Worm (Caenorhabditis elegans): ENCODE data around the gene nta-1.

nta-1 gene

DNA sequence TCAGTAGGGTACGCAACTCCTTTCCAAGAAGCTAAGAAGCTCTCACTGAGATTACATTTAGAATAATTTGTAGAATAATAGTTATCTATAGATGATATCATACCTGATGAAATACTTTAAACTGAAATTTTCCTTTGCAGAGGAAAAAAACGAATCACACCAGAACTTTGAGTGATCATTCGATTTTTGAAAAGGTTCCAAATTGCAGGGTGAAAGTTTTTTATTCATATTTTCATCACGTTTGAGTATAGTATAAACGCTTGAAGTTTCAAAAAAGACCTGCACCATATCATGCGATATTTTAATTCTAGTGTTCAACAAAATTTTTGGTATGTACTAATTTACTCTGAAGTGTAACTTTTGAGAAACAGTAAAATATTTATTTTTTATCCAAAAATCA lies 29.0 kb downstream of the nta-1 start, which contains the start of gene srh-100:
Gene srh-100 (minus strand): TSS at position 101 of the 400 bp plus-strand sequence.
- no peak for TF ChIP-seq unc-62 (GFP tag; optimal IDR thresholded peaks at IDR 0.05)

DNA sequence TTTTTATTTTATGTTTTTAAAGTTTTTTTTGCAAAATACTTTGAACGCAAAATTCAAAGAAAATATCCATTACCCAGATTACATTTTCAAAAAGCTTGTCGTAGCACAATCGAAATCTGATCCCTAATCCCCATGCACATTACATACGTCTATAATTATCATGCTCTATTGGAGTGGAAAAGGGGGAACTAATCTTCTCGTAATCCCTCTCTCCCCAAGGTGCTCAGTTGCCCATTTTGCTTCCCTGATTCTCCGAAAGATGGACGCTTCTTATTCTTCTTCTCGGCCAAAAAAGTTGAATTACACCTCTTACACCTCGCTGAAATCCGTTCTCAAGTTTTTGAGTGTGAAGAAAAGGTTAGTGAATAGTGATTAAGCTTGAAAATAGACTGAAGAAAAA lies 32.6 kb downstream of the nta-1 start, which contains the start of gene fbxc-53:
Gene fbxc-53 (plus strand): TSS at position 245 of the 400 bp plus-strand sequence.
- no peak for TF ChIP-seq unc-62 (GFP tag; optimal IDR thresholded peaks at IDR 0.05)

DNA sequence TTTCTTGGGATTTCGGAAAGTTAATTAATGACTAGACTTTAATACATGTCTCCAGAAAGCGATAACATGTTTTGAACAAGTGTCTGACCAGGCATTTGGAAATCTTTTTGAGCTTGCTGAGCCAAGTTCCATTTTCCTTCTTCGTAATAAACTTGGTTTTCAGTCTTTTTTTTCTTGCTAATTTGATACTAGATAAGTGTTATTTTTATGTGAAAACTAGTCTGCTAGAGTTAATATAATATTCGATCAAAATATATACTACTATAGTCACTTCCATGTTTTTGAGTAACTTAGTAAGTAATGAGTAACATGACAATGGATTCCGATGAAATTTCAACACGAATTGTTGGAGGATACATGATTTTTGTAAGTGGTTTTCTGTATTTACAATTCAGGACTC lies 34.4 kb downstream of the nta-1 start, which contains the start of gene srx-110:
Gene srx-110 (plus strand): TSS at position 301 of the 400 bp plus-strand sequence.
- no peak for TF ChIP-seq unc-62 (GFP tag; optimal IDR thresholded peaks at IDR 0.05)

DNA sequence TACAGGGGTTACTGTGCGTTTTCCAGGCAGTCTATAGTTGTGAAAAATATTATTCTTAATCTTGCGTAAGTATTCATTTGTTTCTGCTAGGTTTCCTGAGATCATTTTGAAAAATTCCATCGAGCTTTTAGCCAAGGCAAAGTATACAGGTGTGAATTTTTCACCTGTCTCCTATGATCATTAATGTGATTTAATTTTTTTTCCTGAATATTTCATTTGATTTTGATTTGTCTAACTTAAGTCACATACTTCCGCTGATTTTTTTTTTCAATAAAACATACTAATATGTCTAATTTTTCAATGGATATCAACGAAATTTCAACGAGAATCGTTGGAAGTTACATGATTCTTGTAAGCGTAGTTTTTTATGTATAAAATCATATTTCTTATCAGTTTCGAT lies 38.3 kb downstream of the nta-1 start, which contains the start of gene srx-108:
Gene srx-108 (plus strand): TSS at position 301 of the 400 bp plus-strand sequence.
- no peak for TF ChIP-seq unc-62 (GFP tag; optimal IDR thresholded peaks at IDR 0.05)

DNA sequence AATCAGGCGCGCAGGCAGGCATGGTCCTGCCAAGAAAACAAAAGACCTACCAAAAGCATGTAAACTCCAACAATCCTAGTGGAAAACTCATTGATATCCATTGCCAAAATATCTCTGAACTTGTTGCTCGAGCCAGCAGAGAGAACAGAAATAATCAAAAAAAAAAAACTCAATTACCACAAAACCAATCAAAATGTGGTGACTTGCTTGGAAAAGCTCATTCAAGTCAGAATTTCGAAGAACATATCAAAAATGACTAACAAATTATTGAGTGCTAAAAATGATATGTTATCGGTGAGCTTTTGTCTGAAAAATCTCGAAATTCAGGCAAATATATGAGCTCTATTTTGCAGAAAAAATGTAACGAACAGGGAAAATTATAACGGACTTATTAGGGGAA lies 42.3 kb downstream of the nta-1 start, which contains the start of gene srx-105:
Gene srx-105 (minus strand): TSS at position 101 of the 400 bp plus-strand sequence.
- no peak for TF ChIP-seq unc-62 (GFP tag; optimal IDR thresholded peaks at IDR 0.05)

DNA sequence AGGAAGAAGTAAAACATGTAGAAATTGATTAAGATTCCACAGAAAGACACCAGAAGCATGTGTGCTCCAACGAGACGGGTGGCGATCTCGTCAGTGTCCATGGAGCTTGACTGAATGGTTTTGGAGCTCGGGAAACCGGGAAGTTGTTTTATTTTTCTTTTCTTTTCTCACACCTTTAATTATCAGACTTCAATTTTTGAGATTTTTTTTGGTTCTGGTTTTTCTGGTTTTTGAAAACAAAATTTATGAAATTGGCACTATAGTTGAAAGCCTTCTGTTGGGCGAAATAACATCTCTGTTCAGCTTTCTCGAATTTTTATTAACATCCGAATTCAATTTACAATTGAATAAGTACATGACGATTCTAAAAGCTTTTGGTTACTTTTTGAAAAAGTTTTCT lies 44.0 kb downstream of the nta-1 start, which contains the start of gene srx-104:
Gene srx-104 (minus strand): TSS at position 101 of the 400 bp plus-strand sequence.
- TF ChIP-seq unc-62 (GFP tag; optimal IDR thresholded peaks at IDR 0.05): no peak

DNA sequence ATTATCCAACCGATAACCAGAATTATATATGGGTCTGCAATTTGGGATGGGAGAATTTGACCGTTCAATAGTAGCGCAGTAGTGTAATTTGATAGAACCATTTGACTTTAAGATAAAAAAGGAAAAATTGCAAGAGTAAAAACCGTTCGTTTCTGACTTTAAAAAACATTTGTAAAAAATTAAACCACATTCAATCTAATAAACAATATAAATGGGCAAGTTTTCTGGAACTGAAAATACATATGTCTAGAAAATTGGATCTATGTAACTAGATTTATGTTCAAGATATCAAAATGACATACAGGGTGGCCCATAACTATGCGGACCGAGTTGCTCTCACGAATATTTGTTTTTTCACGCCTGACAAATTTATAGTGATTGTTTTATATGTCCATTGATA lies 49.0 kb downstream of the nta-1 start, which contains the start of gene srx-102:
Gene srx-102 (minus strand): TSS at position 101 of the 400 bp plus-strand sequence.
- no peak for TF ChIP-seq unc-62 (GFP tag; optimal IDR thresholded peaks at IDR 0.05)
